Worm (Caenorhabditis elegans): ENCODE results near the gene K01D12.7.

K01D12.7 gene

DNA sequence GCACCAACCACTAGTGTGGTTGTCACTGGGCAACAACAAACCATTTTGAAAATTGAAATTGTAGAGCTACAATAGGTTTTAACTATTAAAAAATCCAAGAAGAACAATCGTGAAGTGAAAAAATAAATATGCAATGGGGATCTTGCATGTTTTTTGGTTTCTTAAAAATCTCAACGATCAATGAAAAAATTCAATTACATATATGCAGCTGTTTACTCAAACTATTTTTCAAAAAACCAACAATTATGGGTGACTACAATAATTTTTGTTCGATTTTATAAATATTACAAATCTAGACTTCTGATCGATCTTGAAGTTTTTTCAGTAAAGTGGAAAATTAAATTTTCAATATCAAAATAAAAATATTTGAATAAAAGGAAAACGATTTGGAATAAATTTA lies 7.2 kb upstream of the K01D12.7 start, which contains the start of gene cdr-4:
Gene cdr-4, minus strand, starts transcription at position 101 of the 400 bp plus-strand sequence.
- TF ChIP-seq snpc-4 (GFP tag; optimal IDR thresholded peaks at IDR 0.05) = no peak
- TF ChIP-seq snpc-4 (tag; optimal IDR thresholded peaks at IDR 0.05) = no peak
- no peak for TF ChIP-seq ekl-4 (GFP tag; IDR thresholded peaks at IDR 0.05)
- no peak for TF ChIP-seq ceh-58 (GFP tag; IDR thresholded peaks at IDR 0.05)
- TF ChIP-seq let-607 (tag; optimal IDR thresholded peaks at IDR 0.05) = no peak
- TF ChIP-seq mcd-1 (GFP tag; IDR thresholded peaks at IDR 0.05) = no peak
- no peak for TF ChIP-seq B0019.2 (GFP tag; conservative IDR thresholded peaks at IDR 0.05)
- no peak for TF ChIP-seq ccch-3 (GFP tag; optimal IDR thresholded peaks at IDR 0.05)
- no peak for TF ChIP-seq bed-2 (GFP tag; IDR thresholded peaks at IDR 0.05)
- TF ChIP-seq aptf-3 (GFP tag; IDR thresholded peaks at IDR 0.05) = no peak
- TF ChIP-seq egl-44 (GFP tag; IDR thresholded peaks at IDR 0.05) = no peak

DNA sequence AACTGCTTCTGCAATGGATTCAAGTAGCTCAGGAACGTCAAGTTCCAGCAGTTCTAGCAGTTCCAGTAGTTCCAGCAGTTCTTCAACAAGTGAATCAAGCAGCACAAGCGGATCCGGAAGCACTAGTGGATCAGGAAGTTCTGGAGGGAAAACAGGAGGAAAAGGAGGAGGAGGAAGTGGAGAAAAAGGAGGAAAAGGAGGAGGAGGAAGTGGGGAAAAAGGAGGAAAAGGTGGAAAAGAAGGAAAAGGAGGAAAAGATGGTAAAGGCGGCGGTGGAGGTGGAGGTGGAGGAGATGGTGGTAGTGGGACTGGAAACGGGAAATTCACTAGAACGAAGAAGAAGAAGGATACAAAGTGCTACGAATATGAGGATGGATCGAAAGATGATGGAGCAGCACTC lies 5.2 kb upstream of the K01D12.7 start:
- TF ChIP-seq F57C9.4 (tag; optimal IDR thresholded peaks at IDR 0.05) (no peak), gei-17 (GFP tag; optimal IDR thresholded peaks at IDR 0.05) (peak; percentile 20), D2030.7 (GFP tag; IDR thresholded peaks at IDR 0.05) (no peak), egrh-3 (GFP tag; IDR thresholded peaks at IDR 0.05) (peak; percentile 49), B0261.1 (tag; optimal IDR thresholded peaks at IDR 0.05) (no peak)

DNA sequence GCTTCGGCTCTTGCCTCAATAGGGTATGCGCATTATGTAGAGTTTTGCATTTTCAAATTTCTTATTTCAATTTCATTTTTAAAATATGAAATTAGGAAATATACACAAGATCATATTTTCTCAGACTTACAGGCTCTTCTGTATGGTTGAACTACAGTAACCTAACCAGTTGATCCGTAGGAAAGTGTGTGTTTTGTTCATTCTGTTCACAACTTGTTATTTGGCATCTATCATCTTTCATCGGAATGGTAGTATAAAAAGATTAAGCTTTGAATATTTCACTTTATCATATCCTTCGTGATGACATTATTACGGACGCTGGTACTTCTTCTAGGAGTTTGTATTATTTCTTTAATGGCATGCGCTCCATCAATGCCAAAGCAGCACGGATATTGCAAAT lies 4.6 kb upstream of the K01D12.7 start, which contains the start of gene K01D12.10:
Gene K01D12.10, plus strand, starts transcription at position 301 of the 400 bp plus-strand sequence.
- TF ChIP-seq mxl-1 (tag; optimal IDR thresholded peaks at IDR 0.05) = no peak
- no peak for TF ChIP-seq B0035.1 (tag; optimal IDR thresholded peaks at IDR 0.05)
- TF ChIP-seq mcd-1 (GFP tag; IDR thresholded peaks at IDR 0.05) = no peak
- no peak for TF ChIP-seq madf-3 (GFP tag; IDR thresholded peaks at IDR 0.05)
- no peak for TF ChIP-seq somi-1 (GFP tag; optimal IDR thresholded peaks at IDR 0.05)
- TF ChIP-seq lsy-27 (tag; optimal IDR thresholded peaks at IDR 0.05; ENCODE audit: borderline replicate concordance, insufficient read depth) = no peak
- no peak for TF ChIP-seq sea-2 (GFP tag; IDR thresholded peaks at IDR 0.05)
- no peak for TF ChIP-seq ceh-79 (tag; optimal IDR thresholded peaks at IDR 0.05)
- no peak for TF ChIP-seq attf-3 (GFP tag; conservative IDR thresholded peaks at IDR 0.05)
- no peak for TF ChIP-seq F57A8.1 (GFP tag; optimal IDR thresholded peaks at IDR 0.05)
- no peak for TF ChIP-seq T26A5.8 (tag; optimal IDR thresholded peaks at IDR 0.05)
- no peak for TF ChIP-seq ceh-91 (GFP tag; IDR thresholded peaks at IDR 0.05)
- no peak for TF ChIP-seq dpl-1 (GFP tag; optimal IDR thresholded peaks at IDR 0.05)
- TF ChIP-seq chd-7 (tag; optimal IDR thresholded peaks at IDR 0.05) = no peak
- TF ChIP-seq B0261.1 (tag; optimal IDR thresholded peaks at IDR 0.05) = no peak
- TF ChIP-seq madf-8 (GFP tag; conservative IDR thresholded peaks at IDR 0.05) = no peak
- no peak for TF ChIP-seq hmg-1.2 (GFP tag; IDR thresholded peaks at IDR 0.05)
- no peak for TF ChIP-seq tlf-1 (GFP tag; optimal IDR thresholded peaks at IDR 0.05)
- no peak for TF ChIP-seq ekl-4 (GFP tag; IDR thresholded peaks at IDR 0.05)
- TF ChIP-seq aptf-2 (GFP tag; conservative IDR thresholded peaks at IDR 0.05) = no peak

DNA sequence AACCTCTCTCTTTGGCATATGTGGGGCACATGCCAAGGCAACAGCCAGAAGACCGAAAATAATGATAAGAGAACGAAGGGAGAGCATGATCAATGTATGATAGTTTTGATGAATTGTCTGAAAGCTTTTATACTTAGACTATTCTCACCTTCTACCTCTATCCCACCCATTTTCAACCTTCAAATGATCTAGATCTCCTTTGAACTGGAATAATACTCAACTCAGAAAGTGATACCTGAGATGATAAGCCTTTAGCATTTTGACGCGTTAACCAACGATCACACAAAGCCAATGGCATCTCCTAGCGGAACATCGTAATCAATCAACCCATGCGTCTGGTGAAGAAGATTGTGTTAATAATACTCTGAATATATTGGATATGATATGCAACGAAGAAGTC lies 3.3 kb upstream of the K01D12.7 start, which contains the start of gene K01D12.9:
Gene K01D12.9, minus strand, starts transcription at position 101 of the 400 bp plus-strand sequence.
- TF ChIP-seq lsl-1 (GFP tag; optimal IDR thresholded peaks at IDR 0.05) (no peak), mxl-1 (tag; optimal IDR thresholded peaks at IDR 0.05) (no peak), snpc-1.3 (tag; optimal IDR thresholded peaks at IDR 0.05; ENCODE audit: insufficient read depth) (no peak), atf-7 (tag; optimal IDR thresholded peaks at IDR 0.05) (no peak), nhr-27 (tag; optimal IDR thresholded peaks at IDR 0.05) (no peak), F22D6.2 (tag; optimal IDR thresholded peaks at IDR 0.05) (no peak), ceh-58 (GFP tag; IDR thresholded peaks at IDR 0.05) (no peak), mel-28 (tag; optimal IDR thresholded peaks at IDR 0.05; ENCODE audit: borderline replicate concordance) (no peak), hlh-26 (GFP tag; conservative IDR thresholded peaks at IDR 0.05) (no peak), hmg-1.2 (GFP tag; IDR thresholded peaks at IDR 0.05) (no peak), mes-4 (tag; optimal IDR thresholded peaks at IDR 0.05) (no peak), attf-3 (GFP tag; conservative IDR thresholded peaks at IDR 0.05) (no peak), ceh-27 (GFP tag; optimal IDR thresholded peaks at IDR 0.05) (no peak), lin-54 (GFP tag; optimal IDR thresholded peaks at IDR 0.05) (no peak), F57C9.4 (tag; optimal IDR thresholded peaks at IDR 0.05) (no peak), egl-18 (GFP tag; IDR thresholded peaks at IDR 0.05) (no peak), Y95B8A.8 (GFP tag; IDR thresholded peaks at IDR 0.05) (no peak)

All from whole organism, young adult.